Worm (Caenorhabditis elegans): ENCODE results near the gene slc-28.2.

Gene slc-28.2

ce11 chrV:3512381-3512780, 52.4 kb downstream of the slc-28.2 start, which contains the start of gene str-226:
Gene str-226 (plus strand): TSS chrV:3512681.
- TF ChIP-seq ama-1 (optimal IDR thresholded peaks at IDR 0.05) (no peak), fos-1 (tag; optimal IDR thresholded peaks at IDR 0.05) (no peak), nhr-129 (tag; optimal IDR thresholded peaks at IDR 0.05) (no peak)

Measured in whole organism, L2 larva.